Fruit fly (Drosophila melanogaster): ENCODE data around the gene D19B.

The D19B gene

dm6 chr3L:6218517-6219155 is 33.9 kb upstream of the D19B start (continued):
- TF ChIP-seq Rfx (GFP tag; IDR thresholded peaks at IDR 0.05) (no peak), seq (GFP tag; IDR thresholded peaks at IDR 0.05) (no peak), D19A (tag; optimal IDR thresholded peaks at IDR 0.05) (peak; percentile 94), CG18599 (GFP tag; optimal IDR thresholded peaks at IDR 0.05) (no peak), CG13424 (tag; optimal IDR thresholded peaks at IDR 0.05) (no peak), sens (GFP tag) (peak; percentile 87), CG4617 (GFP tag; optimal IDR thresholded peaks at IDR 0.05; ENCODE audit: borderline replicate concordance) (no peak), CG3163 (GFP tag; optimal IDR thresholded peaks at IDR 0.05) (peak; percentile 62), CG16813 (GFP tag; IDR thresholded peaks at IDR 0.05; ENCODE audit: partially characterized antibody) (no peak), CG6254 (GFP tag; optimal IDR thresholded peaks at IDR 0.05) (peak; percentile 11), CG1024 (GFP tag; IDR thresholded peaks at IDR 0.05) (no peak), her (GFP tag; optimal IDR thresholded peaks at IDR 0.05) (no peak), bsh (GFP tag; optimal IDR thresholded peaks at IDR 0.05) (peak in 1 of 2 experiments; percentile 56), HLHmδ (GFP tag; optimal IDR thresholded peaks at IDR 0.05) (no peak), Trl (optimal IDR thresholded peaks at IDR 0.05) (peak; percentile 70 to 72), Trl (GFP tag; optimal IDR thresholded peaks at IDR 0.05) (no peak), nom (GFP tag; optimal IDR thresholded peaks at IDR 0.05) (peak; percentile 68), cato (GFP tag; optimal IDR thresholded peaks at IDR 0.05; ENCODE audit: borderline replicate concordance) (no peak), sisA (GFP tag; IDR thresholded peaks at IDR 0.05) (no peak), Scr (GFP tag; IDR thresholded peaks at IDR 0.05; ENCODE audit: partially characterized antibody) (no peak), ase (GFP tag; IDR thresholded peaks at IDR 0.05) (no peak), Sry-δ (GFP tag; optimal IDR thresholded peaks at IDR 0.05) (no peak), Vsx1 (GFP tag; optimal IDR thresholded peaks at IDR 0.05) (no peak), ato (GFP tag; IDR thresholded peaks at IDR 0.05; ENCODE audit: partially characterized antibody) (no peak), D (optimal IDR thresholded peaks at IDR 0.05) (no peak), D (GFP tag; optimal IDR thresholded peaks at IDR 0.05) (no peak), hbn (GFP tag; IDR thresholded peaks at IDR 0.05; ENCODE audit: partially characterized antibody) (no peak), CG10979 (tag; optimal IDR thresholded peaks at IDR 0.05) (peak; percentile 10), CG15479 (GFP tag; optimal IDR thresholded peaks at IDR 0.05) (no peak), CG6813 (GFP tag; optimal IDR thresholded peaks at IDR 0.05) (peak; percentile 56), CG8388 (GFP tag; optimal IDR thresholded peaks at IDR 0.05) (no peak), CkIIα-i1 (GFP tag; IDR thresholded peaks at IDR 0.05) (no peak), ERR (GFP tag; optimal IDR thresholded peaks at IDR 0.05) (no peak), ro (GFP tag; IDR thresholded peaks at IDR 0.05) (no peak), scrt (GFP tag; optimal IDR thresholded peaks at IDR 0.05) (no peak), ken (GFP tag; IDR thresholded peaks at IDR 0.05) (no peak), bbx (GFP tag; IDR thresholded peaks at IDR 0.05; ENCODE audit: partially characterized antibody) (peak; percentile 11; the same call in 1 of the 2 replicates), CG31388 (GFP tag; optimal IDR thresholded peaks at IDR 0.05) (no peak), ci (GFP tag; IDR thresholded peaks at IDR 0.05) (peak; percentile 78; the same call in 2 of the 3 replicates), da (GFP tag; optimal IDR thresholded peaks at IDR 0.05) (no peak), CG3281 (GFP tag; optimal IDR thresholded peaks at IDR 0.05) (no peak), CG13287 (GFP tag; IDR thresholded peaks at IDR 0.05; ENCODE audit: partially characterized antibody) (peak; percentile 68), CG34422 (GFP tag; IDR thresholded peaks at IDR 0.05) (peak; percentile 95; the same call in 2 of the 3 replicates), CG2678 (tag; optimal IDR thresholded peaks at IDR 0.05) (no peak), CG33557 (GFP tag; optimal IDR thresholded peaks at IDR 0.05) (no peak), CG17612 (GFP tag; IDR thresholded peaks at IDR 0.05) (no peak), Xrp1 (GFP tag; IDR thresholded peaks at IDR 0.05) (no peak), Atf6 (GFP tag; IDR thresholded peaks at IDR 0.05) (no peak), Lhr (GFP tag; optimal IDR thresholded peaks at IDR 0.05) (no peak), CG42726 (GFP tag; IDR thresholded peaks at IDR 0.05; ENCODE audit: partially characterized antibody) (no peak)

Data from whole organism, embryonic.